Worm (Caenorhabditis elegans): ENCODE measurements around the gene ZK355.3.

Gene ZK355.3

DNA sequence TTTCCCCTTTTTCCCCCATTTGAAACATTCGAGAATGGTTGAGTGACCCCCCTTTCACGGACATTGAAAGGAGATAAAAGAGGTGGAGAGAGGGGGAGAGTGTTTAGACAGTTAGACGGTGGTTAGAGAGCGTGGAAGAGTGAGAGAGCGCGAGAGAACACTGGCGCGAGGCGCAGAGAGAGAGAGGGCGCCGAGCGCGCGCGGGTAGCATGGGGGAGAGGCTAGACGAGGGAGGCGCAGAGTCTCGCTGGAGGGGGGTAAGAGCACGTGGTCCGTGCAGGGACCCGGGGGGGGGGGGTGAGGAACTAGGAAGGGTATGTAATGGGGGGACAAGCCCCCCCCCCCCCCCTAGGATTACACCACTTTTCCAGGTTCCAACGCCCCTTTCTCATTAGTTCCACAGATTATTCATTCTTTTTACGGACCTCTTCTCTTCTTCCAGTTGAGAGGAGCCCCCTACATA, 46.5 kb upstream of the ZK355.3 start:
- peak; percentile 80 for TF ChIP-seq lin-38 (GFP tag; IDR thresholded peaks at IDR 0.05)
- peak; percentile 6 for TF ChIP-seq F10B5.3 (tag; optimal IDR thresholded peaks at IDR 0.05)
- TF ChIP-seq lim-7 (GFP tag; IDR thresholded peaks at IDR 0.05) = peak; percentile 63; the same call in 1 of the 2 replicates
- peak in 1 of 2 experiments; percentile 49 for TF ChIP-seq unc-62 (GFP tag; optimal IDR thresholded peaks at IDR 0.05 in 1 of 2)
- TF ChIP-seq unc-62 (tag; optimal IDR thresholded peaks at IDR 0.05) = no peak
- peak; percentile 81 for TF ChIP-seq F37D6.2 (tag; optimal IDR thresholded peaks at IDR 0.05)
- peak; percentile 94 for TF ChIP-seq php-3 (GFP tag; IDR thresholded peaks at IDR 0.05)
- peak; percentile 96 for TF ChIP-seq egl-43 (GFP tag; IDR thresholded peaks at IDR 0.05)
- peak; percentile 59 for TF ChIP-seq zip-2 (tag; optimal IDR thresholded peaks at IDR 0.05)
- peak; percentile 93 for TF ChIP-seq lin-29 (GFP tag; IDR thresholded peaks at IDR 0.05)
- TF ChIP-seq nhr-41 (GFP tag; IDR thresholded peaks at IDR 0.05) = peak; percentile 97
- TF ChIP-seq nhr-111 (GFP tag; optimal IDR thresholded peaks at IDR 0.05) = peak; percentile 76
- TF ChIP-seq hlh-30 (tag; optimal IDR thresholded peaks at IDR 0.05; ENCODE audit: insufficient read depth) = peak; percentile 97
- peak; percentile 85 for TF ChIP-seq mxl-2 (GFP tag; conservative IDR thresholded peaks at IDR 0.05)
- TF ChIP-seq T20F7.1 (GFP tag; optimal IDR thresholded peaks at IDR 0.05) = peak; percentile 85
- TF ChIP-seq madf-9 (GFP tag; conservative IDR thresholded peaks at IDR 0.05) = peak; percentile 94
- TF ChIP-seq ceh-44 (GFP tag; IDR thresholded peaks at IDR 0.05) = no peak
- no peak for TF ChIP-seq ZK546.5 (tag; optimal IDR thresholded peaks at IDR 0.05)
- peak; percentile 86 for TF ChIP-seq nhr-28 (tag; optimal IDR thresholded peaks at IDR 0.05)
- peak; percentile 35 for TF ChIP-seq ces-1 (GFP tag; optimal IDR thresholded peaks at IDR 0.05)
- peak; percentile 98 for TF ChIP-seq saeg-2 (GFP tag; IDR thresholded peaks at IDR 0.05)
- no peak for TF ChIP-seq spr-1 (tag; optimal IDR thresholded peaks at IDR 0.05)
- TF ChIP-seq F49E8.2 (tag; optimal IDR thresholded peaks at IDR 0.05; ENCODE audit: borderline replicate concordance) = no peak
- peak; percentile 86; the same call in 1 of the 2 replicates for TF ChIP-seq nhr-42 (GFP tag; IDR thresholded peaks at IDR 0.05)
- TF ChIP-seq vab-7 (GFP tag; IDR thresholded peaks at IDR 0.05) = peak; percentile 83
- TF ChIP-seq pha-4 (GFP tag; IDR thresholded peaks at IDR 0.05) = peak; percentile 100
- TF ChIP-seq pha-4 (tag; optimal IDR thresholded peaks at IDR 0.05) = peak; percentile 2
- TF ChIP-seq nhr-25 (tag; optimal IDR thresholded peaks at IDR 0.05; ENCODE audit: borderline replicate concordance, insufficient read depth) = peak; percentile 93
- TF ChIP-seq dmd-6 (GFP tag; IDR thresholded peaks at IDR 0.05) = peak; percentile 100
- peak in 1 of 2 experiments; percentile 44 for TF ChIP-seq daf-16 (GFP tag; optimal IDR thresholded peaks at IDR 0.05)
- TF ChIP-seq daf-16 (tag; optimal IDR thresholded peaks at IDR 0.05) = peak; percentile 68
- peak; percentile 93 for TF ChIP-seq zfp-3 (GFP tag; conservative IDR thresholded peaks at IDR 0.05)
- TF ChIP-seq egl-27 (tag; optimal IDR thresholded peaks at IDR 0.05) = no peak
- peak; percentile 96 for TF ChIP-seq mep-1 (tag; optimal IDR thresholded peaks at IDR 0.05)
- peak; percentile 96 for TF ChIP-seq hmg-1.1 (GFP tag; IDR thresholded peaks at IDR 0.05)
- no peak for TF ChIP-seq attf-4 (tag; optimal IDR thresholded peaks at IDR 0.05)
- TF ChIP-seq ZK337.2 (GFP tag; IDR thresholded peaks at IDR 0.05) = 0 out of 2 replicates have a peak, but pooled peaks have one; percentile 6
- TF ChIP-seq lin-15B (tag; optimal IDR thresholded peaks at IDR 0.05) = no peak
- peak; percentile 41 for TF ChIP-seq ama-1 (optimal IDR thresholded peaks at IDR 0.05)
- TF ChIP-seq R02D3.7 (tag; optimal IDR thresholded peaks at IDR 0.05) = no peak
- TF ChIP-seq nhr-102 (tag; optimal IDR thresholded peaks at IDR 0.05) = peak; percentile 86
- peak; percentile 91 for TF ChIP-seq fkh-10 (GFP tag; optimal IDR thresholded peaks at IDR 0.05)
- peak; percentile 90 for TF ChIP-seq nhr-6 (tag; optimal IDR thresholded peaks at IDR 0.05)
- peak; percentile 94 to 98 for TF ChIP-seq mdl-1 (tag; optimal IDR thresholded peaks at IDR 0.05)
- peak; percentile 99 for TF ChIP-seq ceh-20 (GFP tag; IDR thresholded peaks at IDR 0.05)
- TF ChIP-seq nhr-237 (tag; optimal IDR thresholded peaks at IDR 0.05) = no peak
- no peak for TF ChIP-seq cey-2 (tag; optimal IDR thresholded peaks at IDR 0.05; ENCODE audit: borderline replicate concordance, insufficient read depth)
- peak; percentile 31 for TF ChIP-seq pqm-1 (tag; optimal IDR thresholded peaks at IDR 0.05)
- peak; percentile 58; the same call in 1 of the 2 replicates for TF ChIP-seq snpc-1.2 (GFP tag; IDR thresholded peaks at IDR 0.05)
- peak; percentile 99 for TF ChIP-seq tra-1 (GFP tag; IDR thresholded peaks at IDR 0.05)
- peak; percentile 81 for TF ChIP-seq rbr-2 (tag; optimal IDR thresholded peaks at IDR 0.05)
